Fruit fly (Drosophila melanogaster): ENCODE data around the gene CG7394.

DNA sequence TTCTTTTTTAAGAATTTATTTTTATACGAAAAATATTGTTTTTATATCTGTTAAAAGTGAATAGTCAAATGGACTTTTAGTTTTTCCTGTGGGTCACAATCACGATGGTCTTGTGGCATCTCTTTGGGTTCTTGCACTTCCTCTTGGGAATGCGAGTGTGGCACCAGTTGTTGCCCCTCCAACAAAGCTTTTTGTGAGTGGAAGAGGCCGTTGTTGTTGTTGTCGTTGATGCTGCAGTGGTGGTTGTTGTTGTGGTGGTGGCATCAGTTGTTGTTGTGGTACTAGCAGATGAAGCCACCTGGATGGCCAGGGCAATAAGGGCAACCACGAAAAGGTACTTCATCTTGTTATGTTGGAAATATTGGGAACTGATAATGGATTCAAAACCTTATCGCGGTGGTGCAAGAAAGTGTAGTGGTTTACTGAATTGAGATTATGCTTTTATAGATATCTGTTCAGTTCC, 16.4 kb downstream of the CG7394 start, which contains the start of gene CG33270:
- TF ChIP-seq CG10431 (GFP tag; optimal IDR thresholded peaks at IDR 0.05) (no peak), HmgD (GFP tag; optimal IDR thresholded peaks at IDR 0.05) (no peak), danr (GFP tag; IDR thresholded peaks at IDR 0.05) (no peak), D19A (tag; optimal IDR thresholded peaks at IDR 0.05) (no peak), BEAF-32 (GFP tag; optimal IDR thresholded peaks at IDR 0.05) (no peak), aop (GFP tag; IDR thresholded peaks at IDR 0.05) (no peak), psq (GFP tag; optimal IDR thresholded peaks at IDR 0.05) (no peak), HmgZ (tag; optimal IDR thresholded peaks at IDR 0.05) (no peak)

Measured in whole organism, embryonic.